Worm (Caenorhabditis elegans) whole organism, young adult: ENCODE data around the gene fbxc-51.

ENCODE experiments used
- F23B12.7 ChIP-seq: sonication (generic microtip); optimal IDR thresholded peaks from 2 replicates; lab custom pipeline; 2017; ENCODE audit warnings: missing genetic modification characterization, mild to moderate bottlenecking, missing compliant biosample characterization, antibody characterized with exemption, moderate library complexity; ENCODE audit not compliant: insufficient read depth
- F55B11.4 ChIP-seq: sonication (generic microtip); optimal IDR thresholded peaks from 2 replicates; lab custom pipeline; 2016; ENCODE audit warnings: missing compliant biosample characterization, missing genetic modification characterization, borderline replicate concordance; ENCODE audit not compliant: insufficient read depth
- F57C9.4 ChIP-seq: sonication (generic microtip); optimal IDR thresholded peaks from 2 replicates; lab custom pipeline; 2017; ENCODE audit warnings: mild to moderate bottlenecking, missing genetic modification characterization, missing compliant biosample characterization
- K12H6.12 ChIP-seq: fragments of 200-800 bp; sonication (Bioruptor generic); optimal IDR thresholded peaks from 2 replicates; lab custom pipeline; 2018; ENCODE audit warnings: mild to moderate bottlenecking, missing genetic modification characterization, missing compliant biosample characterization
- T26A5.8 ChIP-seq: sonication (generic microtip); optimal IDR thresholded peaks from 2 replicates; lab custom pipeline; 2016; ENCODE audit warnings: missing genetic modification characterization, missing compliant biosample characterization
- Y53F4B.3 ChIP-seq: fragments of 200-800 bp; sonication (Bioruptor generic); IDR thresholded peaks from 2 replicates; pipeline ENCODE4 v1.3.6; 2022; ENCODE audit warnings: missing genetic modification reagents, missing genetic modification characterization, missing compliant biosample characterization
- akir-1 ChIP-seq: fragments of 200-800 bp; sonication (Bioruptor generic); optimal IDR thresholded peaks from 2 replicates; lab custom pipeline; 2018; ENCODE audit warnings: mild to moderate bottlenecking, missing genetic modification characterization, moderate library complexity, missing compliant biosample characterization
- aptf-2 ChIP-seq: fragments of 200-800 bp; sonication (Bioruptor generic); conservative IDR thresholded peaks from 2 replicates; pipeline ENCODE4 v1.3.6; 2022; ENCODE audit warnings: missing genetic modification reagents, missing genetic modification characterization, missing compliant biosample characterization
- attf-3 ChIP-seq: fragments of 200-800 bp; sonication (Bioruptor generic); conservative IDR thresholded peaks from 2 replicates; pipeline ENCODE4 v1.3.6; 2022; ENCODE audit warnings: missing genetic modification reagents, missing genetic modification characterization, missing compliant biosample characterization
- bed-1 ChIP-seq: fragments of 200-800 bp; sonication (Bioruptor generic); IDR thresholded peaks from 2 replicates; pipeline ENCODE4 v1.3.6; 2022; ENCODE audit warnings: missing genetic modification reagents, missing genetic modification characterization, missing compliant biosample characterization
- bed-2 ChIP-seq: fragments of 200-800 bp; sonication (Bioruptor generic); IDR thresholded peaks from 2 replicates; pipeline ENCODE4 v1.3.6; 2022; ENCODE audit warnings: missing genetic modification reagents, missing genetic modification characterization, missing compliant biosample characterization
- egl-18 ChIP-seq: fragments of 200-800 bp; sonication (Bioruptor generic); IDR thresholded peaks from 2 replicates; pipeline ENCODE4 v1.3.6; 2022; ENCODE audit warnings: missing genetic modification reagents, missing genetic modification characterization, missing compliant biosample characterization
- gei-17 ChIP-seq: fragments of 200-800 bp; sonication (Bioruptor generic); optimal IDR thresholded peaks from 2 replicates; lab custom pipeline; 2018; ENCODE audit warnings: mild to moderate bottlenecking, missing genetic modification characterization, missing compliant biosample characterization
- lag-1 ChIP-seq: fragments of 200-800 bp; sonication (Bioruptor generic); IDR thresholded peaks from 2 replicates; pipeline ENCODE4 v1.3.6; 2022; ENCODE audit warnings: missing genetic modification reagents, missing genetic modification characterization, missing compliant biosample characterization
- lin-26 ChIP-seq: fragments of 200-800 bp; sonication (Bioruptor generic); IDR thresholded peaks from 2 replicates; pipeline ENCODE4 v1.3.6; 2022; ENCODE audit warnings: missing genetic modification reagents, missing genetic modification characterization, missing compliant biosample characterization
- lin-40 ChIP-seq: sonication (generic microtip); optimal IDR thresholded peaks from 2 replicates; lab custom pipeline; 2016; ENCODE audit warnings: missing genetic modification characterization, mild to moderate bottlenecking, missing compliant biosample characterization, missing genotype, missing genetic modification reagents
- lsl-1 ChIP-seq: fragments of 200-800 bp; sonication (Bioruptor generic); optimal IDR thresholded peaks from 2 replicates; lab custom pipeline; 2018; ENCODE audit warnings: mild to moderate bottlenecking, missing genetic modification characterization, moderate library complexity, missing compliant biosample characterization
- madf-3 ChIP-seq: fragments of 200-800 bp; sonication (Bioruptor generic); IDR thresholded peaks from 2 replicates; pipeline ENCODE4 v1.3.6; 2022; ENCODE audit warnings: missing genetic modification reagents, missing genetic modification characterization, missing compliant biosample characterization
- nfya-1 ChIP-seq: sonication (generic microtip); optimal IDR thresholded peaks from 2 replicates; lab custom pipeline; 2017; ENCODE audit warnings: antibody characterized with exemption, missing compliant biosample characterization, missing genetic modification characterization, borderline replicate concordance; ENCODE audit not compliant: insufficient read depth
- nfyb-1 ChIP-seq: fragments of 200-800 bp; sonication (Bioruptor generic); IDR thresholded peaks from 2 replicates; pipeline ENCODE4 v1.3.6; 2022; ENCODE audit warnings: missing genetic modification reagents, missing genetic modification characterization, missing compliant biosample characterization
- nhr-27 ChIP-seq: fragments of 200-800 bp; sonication (Bioruptor generic); optimal IDR thresholded peaks from 2 replicates; lab custom pipeline; 2018; ENCODE audit warnings: mild to moderate bottlenecking, missing genetic modification characterization, moderate library complexity, missing compliant biosample characterization
- nhr-90 ChIP-seq: sonication (generic microtip); optimal IDR thresholded peaks from 2 replicates; lab custom pipeline; 2016; ENCODE audit warnings: missing genotype, mild to moderate bottlenecking, missing genetic modification characterization, missing compliant biosample characterization
- pha-4 ChIP-seq: fragments of 150-350 bp; sonication (generic microtip); optimal IDR thresholded peaks from 2 replicates; lab custom pipeline; 2014; ENCODE audit warnings: missing biosample characterization, missing genetic modification reagents, missing genetic modification characterization
- repo-1 ChIP-seq: sonication (generic microtip); optimal IDR thresholded peaks from 2 replicates; lab custom pipeline; 2017; ENCODE audit warnings: mild to moderate bottlenecking, missing genetic modification characterization, missing compliant biosample characterization
- snpc-1.3 ChIP-seq: sonication (generic microtip); optimal IDR thresholded peaks from 2 replicates; lab custom pipeline; 2017; ENCODE audit warnings: missing genetic modification characterization, mild to moderate bottlenecking, missing compliant biosample characterization, antibody characterized with exemption, moderate library complexity, missing genotype, missing genetic modification reagents; ENCODE audit not compliant: insufficient read depth
- snpc-3.4 ChIP-seq: sonication (generic microtip); optimal IDR thresholded peaks from 2 replicates; lab custom pipeline; 2017; ENCODE audit warnings: missing genetic modification characterization, mild to moderate bottlenecking, missing compliant biosample characterization, antibody characterized with exemption, moderate library complexity, missing genotype, missing genetic modification reagents
- somi-1 ChIP-seq: fragments of 200-800 bp; sonication (Bioruptor generic); optimal IDR thresholded peaks from 2 replicates; lab custom pipeline; 2018; ENCODE audit warnings: mild to moderate bottlenecking, missing genetic modification characterization, missing compliant biosample characterization
- tbx-9 ChIP-seq: sonication (generic microtip); optimal IDR thresholded peaks from 2 replicates; lab custom pipeline; 2016; ENCODE audit warnings: borderline replicate concordance, missing genetic modification characterization, inconsistent platforms, missing compliant biosample characterization
- unc-130 ChIP-seq: sonication (generic microtip); optimal IDR thresholded peaks from 2 replicates; lab custom pipeline; 2016; ENCODE audit warnings: missing genetic modification reagents, missing genetic modification characterization, missing compliant biosample characterization
- unc-62 ChIP-seq: fragments of 150-350 bp; optimal IDR thresholded peaks from 2 replicates; lab custom pipeline; 2014; ENCODE audit warnings: missing biosample characterization, missing genetic modification reagents, missing genetic modification characterization
- xnd-1 ChIP-seq: sonication (generic microtip); optimal IDR thresholded peaks from 2 replicates; lab custom pipeline; 2016; ENCODE audit warnings: missing genotype, missing genetic modification reagents, missing genetic modification characterization, missing compliant biosample characterization
- zfh-2 ChIP-seq: fragments of 200-800 bp; sonication (Bioruptor generic); conservative IDR thresholded peaks from 2 replicates; pipeline ENCODE4 v1.3.6; 2022; ENCODE audit warnings: missing genetic modification reagents, missing genetic modification characterization, missing compliant biosample characterization
- ztf-6 ChIP-seq: fragments of 200-800 bp; sonication (Bioruptor generic); IDR thresholded peaks from 2 replicates; pipeline ENCODE4 v1.3.6; 2022; ENCODE audit warnings: missing genetic modification reagents, missing genetic modification characterization, missing compliant biosample characterization

fbxc-51 gene

ce11 chrII:825521-825920 lies 43.1 kb upstream of the fbxc-51 start, which contains the start of gene F28A10.1:
TSS of gene F28A10.1 (plus strand) at chrII:825821.
- TF ChIP-seq pha-4 (tag; lab: Kevin White, UChicago) (no peak), unc-62 (no peak), bed-1 (GFP tag; lab: Robert Waterston, UW) (no peak), nhr-90 (tag; lab: Kevin White, UChicago) (no peak)

ce11 chrII:838414-838813 lies 30.2 kb upstream of the fbxc-51 start, which contains the start of gene F28A10.8:
TSS of gene F28A10.8 (minus strand) at chrII:838514.
- TF ChIP-seq akir-1 (GFP tag; lab: Kevin White, UChicago) (no peak), xnd-1 (tag; lab: Kevin White, UChicago) (no peak), snpc-1.3 (tag; lab: Kevin White, UChicago) (no peak), F57C9.4 (tag; lab: Kevin White, UChicago) (no peak), nfya-1 (no peak), lin-40 (tag; lab: Kevin White, UChicago) (no peak), repo-1 (tag; lab: Kevin White, UChicago) (no peak), T26A5.8 (tag; lab: Kevin White, UChicago) (no peak)

ce11 chrII:840131-840530 lies 28.5 kb upstream of the fbxc-51 start, which contains the start of gene clc-33:
TSS of gene clc-33 (plus strand) at chrII:840431.
- TF ChIP-seq tbx-9 (tag; lab: Kevin White, UChicago), result no peak

DNA sequence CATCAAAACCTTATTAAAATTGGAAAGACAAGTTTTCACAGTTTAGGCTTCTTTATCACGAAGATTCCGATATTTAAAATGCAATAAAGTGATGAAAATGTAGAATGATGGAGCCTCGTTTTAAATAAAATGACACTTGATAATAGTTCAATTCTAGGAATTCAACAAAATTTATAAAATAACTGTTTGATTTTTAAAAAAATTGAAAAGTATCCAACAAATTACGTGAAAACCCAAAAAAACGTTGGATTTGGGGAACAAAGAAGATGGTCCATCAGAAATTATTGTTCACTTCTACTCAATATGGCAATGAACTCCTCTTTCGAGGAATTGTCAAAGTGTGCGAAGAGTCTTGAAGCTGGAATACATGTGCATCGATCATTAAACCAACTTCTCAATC lies 24.6 kb upstream of the fbxc-51 start, which contains the start of gene F28A10.4:
Gene F28A10.4, plus strand, starts transcription at position 301 of the 400 bp plus-strand sequence.
- TF ChIP-seq egl-18 (GFP tag; lab: Robert Waterston, UW) (no peak), lsl-1 (no peak), F55B11.4 (no peak), madf-3 (GFP tag; lab: Robert Waterston, UW) (no peak), nhr-27 (tag; lab: Kevin White, UChicago) (no peak), K12H6.12 (no peak), F23B12.7 (tag; lab: Kevin White, UChicago) (no peak), bed-2 (GFP tag; lab: Robert Waterston, UW) (no peak), gei-17 (GFP tag; lab: Kevin White, UChicago) (no peak)

DNA sequence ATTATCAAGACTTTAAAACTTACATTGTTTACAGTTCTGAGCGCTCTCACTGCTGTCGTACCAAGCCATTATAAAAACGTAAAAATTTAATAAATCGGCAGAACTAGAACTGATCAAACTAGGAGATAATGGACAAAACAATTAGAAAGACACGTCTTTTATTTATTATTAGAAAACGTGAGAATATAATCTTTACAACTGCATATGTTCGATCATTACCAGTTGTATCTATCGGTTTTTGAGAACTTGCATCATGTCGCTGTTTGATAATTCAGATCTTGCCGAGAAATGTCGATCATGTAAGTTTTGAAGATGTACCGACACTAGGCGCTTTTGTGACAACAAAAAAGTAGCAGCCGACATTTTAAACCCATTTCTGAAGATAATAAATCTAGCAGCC lies 23.0 kb upstream of the fbxc-51 start, which contains the start of gene F28A10.7:
Gene F28A10.7, minus strand, starts transcription at position 101 of the 400 bp plus-strand sequence.
- TF ChIP-seq somi-1 (GFP tag; lab: Kevin White, UChicago), result no peak
- TF ChIP-seq aptf-2 (GFP tag; lab: Robert Waterston, UW), result no peak
- TF ChIP-seq lag-1 (GFP tag; lab: Robert Waterston, UW), result no peak
- no peak for TF ChIP-seq ztf-6 (GFP tag; lab: Robert Waterston, UW)
- TF ChIP-seq zfh-2 (GFP tag; lab: Robert Waterston, UW), result no peak
- no peak for TF ChIP-seq lin-26 (GFP tag; lab: Robert Waterston, UW)
- TF ChIP-seq madf-3 (GFP tag; lab: Robert Waterston, UW), result no peak
- TF ChIP-seq unc-130 (GFP tag; lab: Kevin White, UChicago), result no peak
- TF ChIP-seq attf-3 (GFP tag; lab: Robert Waterston, UW), result no peak
- TF ChIP-seq nfyb-1 (GFP tag; lab: Robert Waterston, UW), result no peak
- TF ChIP-seq Y53F4B.3 (GFP tag; lab: Robert Waterston, UW), result no peak
- no peak for TF ChIP-seq snpc-3.4 (tag; lab: Kevin White, UChicago)
- TF ChIP-seq, all 124 proteins: peak for 0
